Worm (Caenorhabditis elegans) whole organism, L1 larva: ENCODE results near the gene B0393.7.

Source experiments
- C04F5.9 ChIP-seq: sonication (generic microtip); optimal IDR thresholded peaks from 2 replicates; lab custom pipeline; 2016; ENCODE audit warnings: missing genetic modification characterization, missing compliant biosample characterization
- C34B4.2 ChIP-seq: sonication (generic microtip); optimal IDR thresholded peaks from 2 replicates; lab custom pipeline; 2017; ENCODE audit warnings: mild to moderate bottlenecking, missing genetic modification characterization, missing compliant biosample characterization
- F16B12.6 ChIP-seq: fragments of 150-350 bp; optimal IDR thresholded peaks from 2 replicates; lab custom pipeline; 2014; ENCODE audit warnings: missing biosample characterization, missing genetic modification characterization
- Y116A8C.19 ChIP-seq: sonication (generic microtip); optimal IDR thresholded peaks from 2 replicates; lab custom pipeline; 2016; ENCODE audit warnings: missing compliant biosample characterization, missing genetic modification characterization, borderline replicate concordance
- aha-1 ChIP-seq: fragments of 150-350 bp; optimal IDR thresholded peaks from 2 replicates; lab custom pipeline; 2014; ENCODE audit warnings: missing biosample characterization, missing genetic modification characterization
- aly-2 ChIP-seq: fragments of 150-350 bp; optimal IDR thresholded peaks from 2 replicates; lab custom pipeline; 2014; ENCODE audit warnings: missing biosample characterization, missing genetic modification characterization
- blmp-1 ChIP-seq: fragments of 150-350 bp; optimal IDR thresholded peaks from 2 replicates; lab custom pipeline; 2014; ENCODE audit warnings: missing biosample characterization, missing genetic modification characterization
- ceh-63 ChIP-seq: fragments of 200-800 bp; sonication (Bioruptor generic); optimal IDR thresholded peaks from 2 replicates; lab custom pipeline; 2018; ENCODE audit warnings: mild to moderate bottlenecking, missing genetic modification characterization, missing compliant biosample characterization
- ceh-8 ChIP-seq: fragments of 200-800 bp; sonication (Bioruptor generic); optimal IDR thresholded peaks from 2 replicates; lab custom pipeline; 2018; ENCODE audit warnings: mild to moderate bottlenecking, missing genetic modification characterization, moderate library complexity, missing compliant biosample characterization
- ceh-82 ChIP-seq, 3 experiments: fragments of 150-350 bp in 1 of 3; sonication (generic microtip) in 2 of 3; optimal IDR thresholded peaks; 2 replicates each; lab custom pipeline; 2014 to 2017; ENCODE audit warnings: missing biosample characterization in 3 of 3, missing genetic modification characterization in 3 of 3
- ceh-88 ChIP-seq: fragments of 200-800 bp; sonication (Bioruptor generic); IDR thresholded peaks from 2 replicates; pipeline ENCODE4 v1.3.6; 2022; ENCODE audit warnings: missing genetic modification characterization, missing compliant biosample characterization
- ceh-90 ChIP-seq: sonication (generic microtip); optimal IDR thresholded peaks from 2 replicates; lab custom pipeline; 2016; ENCODE audit warnings: missing genetic modification characterization, missing compliant biosample characterization
- ces-1 ChIP-seq: fragments of 150-350 bp; optimal IDR thresholded peaks from 2 replicates; lab custom pipeline; 2014; ENCODE audit warnings: missing biosample characterization, missing genetic modification reagents, missing genetic modification characterization
- dpl-1 ChIP-seq, 3 experiments: fragments of 150-350 bp in 2 of 3; sonication (generic microtip) in 1 of 3; optimal IDR thresholded peaks; 2 replicates each; lab custom pipeline; 2014 to 2017; ENCODE audit warnings: missing biosample characterization in 3 of 3, missing genetic modification characterization in 3 of 3, missing genetic modification reagents in 3 of 3
- dsc-1 ChIP-seq: sonication (generic microtip); optimal IDR thresholded peaks from 2 replicates; lab custom pipeline; 2016; ENCODE audit warnings: mild to moderate bottlenecking, missing genetic modification characterization, missing compliant biosample characterization
- efl-1 ChIP-seq, 4 experiments: fragments of 150-350 bp; optimal IDR thresholded peaks in 3 of 4; peaks in 1 of 4; 1 replicate in 1 of 4; 2 replicates in 3 of 4; lab custom pipeline; 2014; ENCODE audit warnings: missing biosample characterization in 2 of 4, missing genetic modification characterization in 2 of 4, missing genetic modification reagents in 2 of 4
- elt-2 ChIP-seq: sonication (generic microtip); optimal IDR thresholded peaks from 2 replicates; lab custom pipeline; 2016; ENCODE audit warnings: missing genetic modification characterization, mild to moderate bottlenecking, inconsistent platforms, missing compliant biosample characterization, missing genetic modification reagents
- elt-3 ChIP-seq, 6 experiments: fragments of 150-350 bp in 1 of 6; sonication (generic microtip); optimal IDR thresholded peaks; 2 replicates each; lab custom pipeline; 2017 to 2018; ENCODE audit warnings: missing biosample characterization in 6 of 6, missing genetic modification characterization in 6 of 6, inconsistent platforms in 1 of 6
- fkh-10 ChIP-seq: sonication (generic microtip); optimal IDR thresholded peaks from 2 replicates; lab custom pipeline; 2017; ENCODE audit warnings: missing biosample characterization, missing genetic modification reagents, missing genetic modification characterization
- fkh-4 ChIP-seq: sonication (generic microtip); optimal IDR thresholded peaks from 2 replicates; lab custom pipeline; 2016; ENCODE audit warnings: missing compliant biosample characterization, missing genetic modification characterization, borderline replicate concordance
- irx-1 ChIP-seq: sonication (generic microtip); optimal IDR thresholded peaks from 2 replicates; lab custom pipeline; 2016; ENCODE audit warnings: missing genetic modification characterization, missing compliant biosample characterization
- jun-1 ChIP-seq: fragments of 150-350 bp; optimal IDR thresholded peaks from 2 replicates; lab custom pipeline; 2014; ENCODE audit warnings: missing biosample characterization, missing genetic modification reagents, missing genetic modification characterization
- lin-14 ChIP-seq: fragments of 200-800 bp; sonication (Bioruptor generic); optimal IDR thresholded peaks from 2 replicates; lab custom pipeline; 2018; ENCODE audit warnings: mild to moderate bottlenecking, missing genetic modification characterization, moderate library complexity, missing compliant biosample characterization
- lir-3 ChIP-seq: sonication (generic microtip); optimal IDR thresholded peaks from 2 replicates; lab custom pipeline; 2016; ENCODE audit warnings: mild to moderate bottlenecking, missing genetic modification characterization, moderate library complexity, missing compliant biosample characterization; ENCODE audit not compliant: poor library complexity
- lsy-2 ChIP-seq, 2 experiments: fragments of 150-350 bp; optimal IDR thresholded peaks; 2 replicates each; lab custom pipeline; 2014; ENCODE audit warnings: missing biosample characterization in 2 of 2, missing genetic modification characterization in 2 of 2
- mab-9 ChIP-seq: fragments of 200-800 bp; sonication (Bioruptor generic); IDR thresholded peaks from 2 replicates; pipeline ENCODE4 v1.3.6; 2022; ENCODE audit warnings: missing genetic modification reagents, missing genetic modification characterization, missing compliant biosample characterization
- mep-1 ChIP-seq: fragments of 150-350 bp; optimal IDR thresholded peaks from 2 replicates; lab custom pipeline; 2014; ENCODE audit warnings: missing biosample characterization, missing genetic modification characterization
- nhr-19 ChIP-seq: fragments of 200-800 bp; sonication (Bioruptor generic); conservative IDR thresholded peaks from 2 replicates; pipeline ENCODE4 v1.3.6; 2022; ENCODE audit warnings: missing genetic modification characterization, missing compliant biosample characterization
- nhr-237 ChIP-seq: fragments of 150-350 bp; optimal IDR thresholded peaks from 2 replicates; lab custom pipeline; 2014; ENCODE audit warnings: missing biosample characterization, missing genetic modification characterization
- nhr-28 ChIP-seq: fragments of 150-350 bp; optimal IDR thresholded peaks from 2 replicates; lab custom pipeline; 2014; ENCODE audit warnings: missing biosample characterization, missing genetic modification characterization
- nhr-71 ChIP-seq: sonication (generic microtip); optimal IDR thresholded peaks from 2 replicates; lab custom pipeline; 2016; ENCODE audit warnings: mild to moderate bottlenecking, missing genetic modification characterization, moderate library complexity, missing compliant biosample characterization
- nhr-76 ChIP-seq: sonication (generic microtip); optimal IDR thresholded peaks from 2 replicates; lab custom pipeline; 2017; ENCODE audit warnings: missing biosample characterization, missing genetic modification characterization
- nhr-90 ChIP-seq: sonication (generic microtip); optimal IDR thresholded peaks from 2 replicates; lab custom pipeline; 2016; ENCODE audit warnings: mild to moderate bottlenecking, missing genetic modification characterization, missing compliant biosample characterization; ENCODE audit not compliant: poor library complexity
- pag-3 ChIP-seq: sonication (generic microtip); optimal IDR thresholded peaks from 2 replicates; lab custom pipeline; 2017; ENCODE audit warnings: missing genetic modification characterization, mild to moderate bottlenecking, missing compliant biosample characterization, antibody characterized with exemption, borderline replicate concordance; ENCODE audit not compliant: insufficient read depth
- pax-3 ChIP-seq: fragments of 200-800 bp; sonication (Bioruptor generic); optimal IDR thresholded peaks from 2 replicates; lab custom pipeline; 2018; ENCODE audit warnings: mild to moderate bottlenecking, missing genetic modification characterization, moderate library complexity, missing compliant biosample characterization
- skn-1 ChIP-seq: fragments of 150-350 bp; optimal IDR thresholded peaks from 2 replicates; lab custom pipeline; 2014; ENCODE audit warnings: missing biosample characterization, missing genetic modification characterization
- snu-23 ChIP-seq: sonication (generic microtip); optimal IDR thresholded peaks from 2 replicates; lab custom pipeline; 2016; ENCODE audit warnings: missing genetic modification characterization, missing compliant biosample characterization
- sox-4 ChIP-seq: sonication (generic microtip); optimal IDR thresholded peaks from 2 replicates; lab custom pipeline; 2016; ENCODE audit warnings: missing genetic modification characterization, missing compliant biosample characterization
- sptf-1 ChIP-seq: fragments of 150-350 bp; optimal IDR thresholded peaks from 2 replicates; lab custom pipeline; 2014; ENCODE audit warnings: missing biosample characterization, missing genetic modification characterization
- sup-37 ChIP-seq: fragments of 200-800 bp; sonication (Bioruptor generic); optimal IDR thresholded peaks from 2 replicates; lab custom pipeline; 2018; ENCODE audit warnings: mild to moderate bottlenecking, missing genetic modification characterization, missing compliant biosample characterization
- swsn-7 ChIP-seq: sonication (generic microtip); optimal IDR thresholded peaks from 2 replicates; lab custom pipeline; 2016; ENCODE audit warnings: missing genetic modification characterization, missing compliant biosample characterization
- tbx-2 ChIP-seq: sonication (generic microtip); optimal IDR thresholded peaks from 2 replicates; lab custom pipeline; 2016; ENCODE audit warnings: missing genetic modification characterization, missing compliant biosample characterization
- tlp-1 ChIP-seq: fragments of 150-350 bp; optimal IDR thresholded peaks from 2 replicates; lab custom pipeline; 2014; ENCODE audit warnings: missing biosample characterization, missing genetic modification characterization
- unc-130 ChIP-seq: fragments of 150-350 bp; optimal IDR thresholded peaks from 2 replicates; lab custom pipeline; 2017; ENCODE audit warnings: missing biosample characterization, missing genetic modification characterization, inconsistent platforms
- unc-30 ChIP-seq: sonication (generic microtip); optimal IDR thresholded peaks from 2 replicates; lab custom pipeline; 2017; ENCODE audit warnings: missing biosample characterization, missing genetic modification characterization
- unc-86 ChIP-seq: sonication (generic microtip); optimal IDR thresholded peaks from 2 replicates; lab custom pipeline; 2016; ENCODE audit warnings: missing genetic modification characterization, missing compliant biosample characterization
- unc-98 ChIP-seq: fragments of 200-800 bp; sonication (Bioruptor generic); IDR thresholded peaks from 2 replicates; pipeline ENCODE4 v1.3.6; 2022; ENCODE audit warnings: missing genetic modification characterization, missing compliant biosample characterization
- xbp-1 ChIP-seq: sonication (generic microtip); optimal IDR thresholded peaks from 2 replicates; lab custom pipeline; 2016; ENCODE audit warnings: missing genetic modification characterization, missing compliant biosample characterization
- zag-1 ChIP-seq: fragments of 150-350 bp; optimal IDR thresholded peaks from 2 replicates; lab custom pipeline; 2014; ENCODE audit warnings: missing biosample characterization, missing genetic modification characterization
- zip-4 ChIP-seq: fragments of 200-800 bp; sonication (Bioruptor generic); optimal IDR thresholded peaks from 2 replicates; lab custom pipeline; 2018; ENCODE audit warnings: mild to moderate bottlenecking, missing genetic modification characterization, moderate library complexity, missing compliant biosample characterization
- ztf-4 ChIP-seq: fragments of 150-350 bp; optimal IDR thresholded peaks from 2 replicates; lab custom pipeline; 2014; ENCODE audit warnings: missing biosample characterization, missing genetic modification characterization

The B0393.7 gene

ce11 chrIII:4754001-4754561 is 23.8 kb downstream of the B0393.7 start, which contains the start of the genes rps-0 and rbg-3:
Gene rps-0 (minus strand): TSS chrIII:4754051.
Gene rbg-3 (plus strand): TSS chrIII:4754424.
- TF ChIP-seq zip-4 (GFP tag; lab: Kevin White, UChicago): peak; percentile 74
- TF ChIP-seq sup-37: peak; percentile 38
- TF ChIP-seq lir-3 (tag; lab: Kevin White, UChicago): peak; percentile 75
- peak; percentile 97 for TF ChIP-seq lsy-2 (tag; optimal IDR thresholded peaks at IDR 0.05; lab: Kevin White, UChicago)
- peak; percentile 42 for TF ChIP-seq fkh-10 (GFP tag; lab: Kevin White, UChicago)
- no peak for TF ChIP-seq tlp-1 (tag; lab: Kevin White, UChicago)
- TF ChIP-seq nhr-76 (tag; lab: Kevin White, UChicago): no peak
- peak in 5 of 6 experiments; percentile 13 to 90 (median 75) for TF ChIP-seq elt-3 (tag; optimal IDR thresholded peaks at IDR 0.05; lab: Kevin White, UChicago)
- TF ChIP-seq sox-4 (tag; lab: Kevin White, UChicago): peak; percentile 64
- peak; percentile 97 for TF ChIP-seq nhr-71 (tag; lab: Kevin White, UChicago)
- TF ChIP-seq skn-1 (tag; lab: Kevin White, UChicago): peak; percentile 76
- TF ChIP-seq C34B4.2 (tag; lab: Kevin White, UChicago): no peak
- no peak for TF ChIP-seq unc-30 (tag; lab: Kevin White, UChicago)
- TF ChIP-seq sptf-1 (tag; lab: Kevin White, UChicago): no peak
- TF ChIP-seq elt-2 (tag; lab: Kevin White, UChicago): peak; percentile 49
- peak; percentile 71 for TF ChIP-seq F16B12.6 (tag; lab: Kevin White, UChicago)
- no peak; the same call in 1 of the 2 replicates for TF ChIP-seq unc-98 (GFP tag; lab: Robert Waterston, UW)
- no peak for TF ChIP-seq Y116A8C.19 (tag; lab: Kevin White, UChicago)
- TF ChIP-seq lin-14 (GFP tag; lab: Kevin White, UChicago): peak; percentile 95
- peak; percentile 98 for TF ChIP-seq mep-1 (tag; lab: Kevin White, UChicago)
- TF ChIP-seq swsn-7: peak; percentile 92
- peak; percentile 75 for TF ChIP-seq pax-3 (tag; lab: Kevin White, UChicago)
- peak; percentile 89 for TF ChIP-seq blmp-1
- TF ChIP-seq unc-130: peak; percentile 97
- TF ChIP-seq mab-9 (GFP tag; lab: Robert Waterston, UW): peak; percentile 72
- TF ChIP-seq nhr-28: no peak
- TF ChIP-seq ces-1 (GFP tag; lab: Kevin White, UChicago): no peak
- peak; percentile 94 to 95 for TF ChIP-seq efl-1 (optimal IDR thresholded peaks at IDR 0.05; lab: Kevin White, UChicago)
- TF ChIP-seq efl-1 (GFP tag; optimal IDR thresholded peaks at IDR 0.05 in 1 of 2; lab: Kevin White, UChicago): peak; percentile 88 to 99
- TF ChIP-seq nhr-237 (tag; lab: Kevin White, UChicago): peak; percentile 49
- TF ChIP-seq irx-1: peak; percentile 85
- no peak for TF ChIP-seq ceh-63
- peak; percentile 84 for TF ChIP-seq ztf-4 (tag; lab: Kevin White, UChicago)
- peak; percentile 20 for TF ChIP-seq ceh-90 (tag; lab: Kevin White, UChicago)
- peak; percentile 52 for TF ChIP-seq fkh-4
- TF ChIP-seq nhr-90: peak; percentile 89
- peak; percentile 90 for TF ChIP-seq ceh-8
- TF ChIP-seq ceh-82 (tag; optimal IDR thresholded peaks at IDR 0.05; lab: Kevin White, UChicago): peak; percentile 93 to 94 (median 93)
- TF ChIP-seq C04F5.9: peak; percentile 99
- peak; percentile 93 for TF ChIP-seq xbp-1 (tag; lab: Kevin White, UChicago)
- peak; percentile 90 for TF ChIP-seq jun-1 (tag; lab: Kevin White, UChicago)
- peak; percentile 66 for TF ChIP-seq aly-2 (tag; lab: Kevin White, UChicago)
- peak; percentile 64 for TF ChIP-seq ceh-88
- no peak for TF ChIP-seq pag-3 (tag; lab: Kevin White, UChicago)
- peak; percentile 92 for TF ChIP-seq dsc-1 (tag; lab: Kevin White, UChicago)
- TF ChIP-seq tbx-2 (tag; lab: Kevin White, UChicago): peak; percentile 93
- no peak for TF ChIP-seq zag-1
- peak; percentile 93 for TF ChIP-seq nhr-19 (GFP tag; lab: Robert Waterston, UW)
- peak; percentile 2 for TF ChIP-seq aha-1 (tag; lab: Kevin White, UChicago)
- peak; percentile 88 for TF ChIP-seq unc-86 (tag; lab: Kevin White, UChicago)
- peak; percentile 88 to 93 (median 93) for TF ChIP-seq dpl-1 (GFP tag; optimal IDR thresholded peaks at IDR 0.05; lab: Kevin White, UChicago)
- peak; percentile 96 for TF ChIP-seq snu-23 (GFP tag; lab: Kevin White, UChicago)
